Worm (Caenorhabditis elegans) whole organism, young adult: ENCODE results near the gene str-182.

ENCODE experiments used
- F57A8.1 ChIP-seq: fragments of 200-800 bp; sonication (Bioruptor generic); optimal IDR thresholded peaks from 2 replicates; lab custom pipeline; 2018; ENCODE audit warnings: mild to moderate bottlenecking, missing genetic modification characterization, moderate library complexity, missing compliant biosample characterization
- F57C9.4 ChIP-seq: sonication (generic microtip); optimal IDR thresholded peaks from 2 replicates; lab custom pipeline; 2017; ENCODE audit warnings: mild to moderate bottlenecking, missing genetic modification characterization, missing compliant biosample characterization
- K12H6.12 ChIP-seq: fragments of 200-800 bp; sonication (Bioruptor generic); optimal IDR thresholded peaks from 2 replicates; lab custom pipeline; 2018; ENCODE audit warnings: mild to moderate bottlenecking, missing genetic modification characterization, missing compliant biosample characterization
- bed-2 ChIP-seq: fragments of 200-800 bp; sonication (Bioruptor generic); IDR thresholded peaks from 2 replicates; pipeline ENCODE4 v1.3.6; 2022; ENCODE audit warnings: missing genetic modification reagents, missing genetic modification characterization, missing compliant biosample characterization
- die-1 ChIP-seq: sonication (generic microtip); optimal IDR thresholded peaks from 2 replicates; lab custom pipeline; 2016; ENCODE audit warnings: missing genotype, mild to moderate bottlenecking, missing genetic modification characterization, missing compliant biosample characterization
- madf-10 ChIP-seq: sonication (generic microtip); optimal IDR thresholded peaks from 2 replicates; lab custom pipeline; 2016; ENCODE audit warnings: mild to moderate bottlenecking, missing genetic modification characterization, missing compliant biosample characterization
- nfyb-1 ChIP-seq: fragments of 200-800 bp; sonication (Bioruptor generic); IDR thresholded peaks from 2 replicates; pipeline ENCODE4 v1.3.6; 2022; ENCODE audit warnings: missing genetic modification reagents, missing genetic modification characterization, missing compliant biosample characterization
- unc-62 ChIP-seq: fragments of 150-350 bp; optimal IDR thresholded peaks from 2 replicates; lab custom pipeline; 2014; ENCODE audit warnings: missing biosample characterization, missing genetic modification reagents, missing genetic modification characterization

ce11 chrV:10220605-10221004 is 12.6 kb downstream of the str-182 start, which contains the start of gene C12D8.13:
- TF ChIP-seq die-1 (tag; lab: Kevin White, UChicago) (no peak), madf-10 (tag; lab: Kevin White, UChicago) (no peak), K12H6.12 (tag; lab: Kevin White, UChicago) (no peak), nfyb-1 (no peak), F57A8.1 (GFP tag; lab: Kevin White, UChicago) (no peak), F57C9.4 (no peak), bed-2 (no peak), unc-62 (no peak)
